Fruit fly (Drosophila melanogaster) whole organism, embryonic: ENCODE results near the gene drn.

Experiments used
- B-H1 ChIP-seq: fragments of 200-800 bp; sonication (Bioruptor generic); IDR thresholded peaks from 3 replicates; pipeline ENCODE4 v1.3.6; 2022; ENCODE audit warnings: missing biosample characterization, missing genetic modification characterization
- CG10147 ChIP-seq: fragments of 200-800 bp; sonication (Bioruptor generic); optimal IDR thresholded peaks from 2 replicates; lab custom pipeline; 2019; ENCODE audit warnings: missing biosample characterization, mild to moderate bottlenecking, missing genetic modification characterization, moderate library complexity
- CG10321 ChIP-seq: fragments of 200-800 bp; sonication (Bioruptor generic); IDR thresholded peaks from 2 replicates; pipeline ENCODE4 v1.3.6; 2022; ENCODE audit warnings: missing biosample characterization, missing genetic modification characterization
- CG11093 ChIP-seq: fragments of 200-800 bp; sonication (Bioruptor generic); IDR thresholded peaks from 3 replicates; pipeline ENCODE4 v1.3.6; 2022; ENCODE audit warnings: missing biosample characterization, missing genetic modification characterization
- CG13287 ChIP-seq: fragments of 200-800 bp; sonication (Bioruptor generic); IDR thresholded peaks from 2 replicates; pipeline ENCODE4 v1.3.6; 2022; ENCODE audit warnings: missing biosample characterization, missing genetic modification characterization; ENCODE audit not compliant: partially characterized antibody
- CG1529 ChIP-seq: fragments of 200-800 bp; sonication (Bioruptor generic); optimal IDR thresholded peaks from 3 replicates; lab custom pipeline; 2018; ENCODE audit warnings: missing biosample characterization, missing genetic modification characterization
- CG1647 ChIP-seq: fragments of 200-800 bp; sonication (Bioruptor generic); optimal IDR thresholded peaks from 3 replicates; lab custom pipeline; 2016; ENCODE audit warnings: missing biosample characterization, missing genetic modification characterization
- CG17829 ChIP-seq: fragments of 200-800 bp; optimal IDR thresholded peaks from 2 replicates; lab custom pipeline; 2019; ENCODE audit warnings: missing biosample characterization, mild to moderate bottlenecking, missing genetic modification characterization, moderate library complexity
- CG1832 ChIP-seq: fragments of 200-800 bp; sonication (Bioruptor generic); optimal IDR thresholded peaks from 2 replicates; lab custom pipeline; 2017; ENCODE audit warnings: missing biosample characterization, mild to moderate bottlenecking, missing genetic modification characterization, inconsistent platforms
- CG18476 ChIP-seq: fragments of 200-800 bp; sonication (Bioruptor generic); optimal IDR thresholded peaks from 2 replicates; lab custom pipeline; 2016; ENCODE audit warnings: missing biosample characterization, mild to moderate bottlenecking, missing genetic modification characterization
- CG2199 ChIP-seq: fragments of 200-800 bp; sonication (Bioruptor generic); IDR thresholded peaks from 3 replicates; pipeline ENCODE4 v1.3.6; 2022; ENCODE audit warnings: missing biosample characterization, missing genetic modification characterization
- CG2712 ChIP-seq: fragments of 200-800 bp; optimal IDR thresholded peaks from 3 replicates; lab custom pipeline; 2019; ENCODE audit warnings: missing biosample characterization, mild to moderate bottlenecking, missing genetic modification characterization, moderate library complexity
- CG31388 ChIP-seq: fragments of 200-800 bp; sonication (Bioruptor generic); optimal IDR thresholded peaks from 2 replicates; lab custom pipeline; 2016; ENCODE audit warnings: missing biosample characterization, missing genetic modification characterization
- CG5180 ChIP-seq: fragments of 200-800 bp; sonication (Bioruptor generic); optimal IDR thresholded peaks from 3 replicates; lab custom pipeline; 2017; ENCODE audit warnings: missing biosample characterization, missing genetic modification characterization, mild to moderate bottlenecking, moderate library complexity, missing genetic modification reagents
- CG5953 ChIP-seq: fragments of 200-800 bp; sonication (Bioruptor generic); IDR thresholded peaks from 2 replicates; pipeline ENCODE4 v1.3.6; 2022; ENCODE audit warnings: missing biosample characterization, missing genetic modification characterization
- CG6272 ChIP-seq: fragments of 200-800 bp; sonication (Bioruptor generic); IDR thresholded peaks from 2 replicates; pipeline ENCODE4 v1.3.6; 2022; ENCODE audit warnings: missing biosample characterization, missing genetic modification characterization
- CTCF ChIP-seq: fragments of 200-800 bp; sonication (Bioruptor generic); optimal IDR thresholded peaks from 2 replicates; lab custom pipeline; 2017; ENCODE audit warnings: missing biosample characterization, mild to moderate bottlenecking, missing genetic modification characterization, moderate library complexity
- Camta ChIP-seq: fragments of 200-800 bp; sonication (Bioruptor generic); optimal IDR thresholded peaks from 2 replicates; lab custom pipeline; 2016; ENCODE audit warnings: missing biosample characterization, missing genetic modification characterization
- CkIIα-i1 ChIP-seq: fragments of 200-800 bp; sonication (Bioruptor generic); IDR thresholded peaks from 2 replicates; pipeline ENCODE4 v1.3.6; 2022; ENCODE audit warnings: missing biosample characterization, missing genetic modification characterization
- H15 ChIP-seq: fragments of 200-800 bp; sonication (Bioruptor generic); IDR thresholded peaks from 3 replicates; pipeline ENCODE4 v1.3.6; 2022; ENCODE audit warnings: missing biosample characterization, missing genetic modification characterization
- Hey ChIP-seq: fragments of 200-800 bp; sonication (Bioruptor generic); optimal IDR thresholded peaks from 3 replicates; lab custom pipeline; 2018; ENCODE audit warnings: missing biosample characterization, mild to moderate bottlenecking, missing genetic modification characterization
- HmgZ ChIP-seq: fragments of 200-800 bp; sonication (Bioruptor generic); optimal IDR thresholded peaks from 2 replicates; lab custom pipeline; 2018; ENCODE audit warnings: missing biosample characterization, mild to moderate bottlenecking, missing genetic modification characterization
- Oaz ChIP-seq: fragments of 200-800 bp; sonication (Bioruptor generic); IDR thresholded peaks from 2 replicates; pipeline ENCODE4 v1.3.6; 2022; ENCODE audit warnings: missing biosample characterization, missing genetic modification characterization
- PHDP ChIP-seq: fragments of 200-800 bp; sonication (Bioruptor generic); optimal IDR thresholded peaks from 3 replicates; lab custom pipeline; 2018; ENCODE audit warnings: missing biosample characterization, mild to moderate bottlenecking, missing genetic modification characterization, moderate library complexity
- Rx ChIP-seq: fragments of 200-800 bp; sonication (Bioruptor generic); IDR thresholded peaks from 2 replicates; pipeline ENCODE4 v1.3.6; 2022; ENCODE audit warnings: missing biosample characterization, missing genetic modification characterization
- Sox102F ChIP-seq: fragments of 200-800 bp; sonication (Bioruptor generic); optimal IDR thresholded peaks from 2 replicates; lab custom pipeline; 2018; ENCODE audit warnings: missing biosample characterization, mild to moderate bottlenecking, missing genetic modification characterization, moderate library complexity
- Spps ChIP-seq: fragments of 200-800 bp; sonication (Bioruptor generic); optimal IDR thresholded peaks from 2 replicates; lab custom pipeline; 2018; ENCODE audit warnings: missing biosample characterization, mild to moderate bottlenecking, missing genetic modification characterization
- ab ChIP-seq: fragments of 200-800 bp; sonication (Bioruptor generic); optimal IDR thresholded peaks from 2 replicates; lab custom pipeline; 2016; ENCODE audit warnings: missing biosample characterization, missing genetic modification characterization
- al ChIP-seq: fragments of 200-800 bp; sonication (Bioruptor generic); IDR thresholded peaks from 2 replicates; pipeline ENCODE4 v1.3.6; 2022; ENCODE audit warnings: missing biosample characterization, missing genetic modification characterization
- az2 ChIP-seq: fragments of 200-800 bp; sonication (Bioruptor generic); optimal IDR thresholded peaks from 3 replicates; lab custom pipeline; 2016; ENCODE audit warnings: missing biosample characterization, missing genetic modification characterization
- bab2 ChIP-seq: fragments of 200-800 bp; sonication (Bioruptor generic); optimal IDR thresholded peaks from 2 replicates; lab custom pipeline; 2016; ENCODE audit warnings: missing biosample characterization, missing genetic modification characterization
- bigmax ChIP-seq: fragments of 200-800 bp; sonication (Bioruptor generic); optimal IDR thresholded peaks from 2 replicates; lab custom pipeline; 2018; ENCODE audit warnings: missing biosample characterization, mild to moderate bottlenecking, missing genetic modification characterization
- ci ChIP-seq: fragments of 200-800 bp; sonication (Bioruptor generic); IDR thresholded peaks from 3 replicates; pipeline ENCODE4 v1.3.6; 2022; ENCODE audit warnings: missing biosample characterization, missing genetic modification characterization
- crol ChIP-seq: fragments of 200-800 bp; sonication (Bioruptor generic); IDR thresholded peaks from 2 replicates; pipeline ENCODE4 v1.3.6; 2022; ENCODE audit warnings: missing biosample characterization, missing genetic modification characterization
- dmrt99B ChIP-seq: fragments of 200-800 bp; sonication (Bioruptor generic); optimal IDR thresholded peaks from 2 replicates; lab custom pipeline; 2018; ENCODE audit warnings: missing biosample characterization, mild to moderate bottlenecking, missing genetic modification characterization, moderate library complexity
- ems ChIP-seq: fragments of 200-800 bp; sonication (Bioruptor generic); optimal IDR thresholded peaks from 3 replicates; lab custom pipeline; 2016; ENCODE audit warnings: missing biosample characterization, missing genetic modification characterization
- ewg ChIP-seq: fragments of 200-800 bp; sonication (Bioruptor generic); optimal IDR thresholded peaks from 3 replicates; lab custom pipeline; 2017; ENCODE audit warnings: mild to moderate bottlenecking, missing biosample characterization, missing genetic modification reagents, missing genetic modification characterization
- eyg ChIP-seq: fragments of 200-800 bp; sonication (Bioruptor generic); optimal IDR thresholded peaks from 3 replicates; lab custom pipeline; 2016; ENCODE audit warnings: missing biosample characterization, missing genetic modification characterization
- gem ChIP-seq: fragments of 200-800 bp; sonication (Bioruptor generic); optimal IDR thresholded peaks from 2 replicates; lab custom pipeline; 2019; ENCODE audit warnings: missing biosample characterization, mild to moderate bottlenecking, missing genetic modification characterization, moderate library complexity
- hth ChIP-seq: fragments of >200 bp; optimal IDR thresholded peaks from 2 replicates; lab custom pipeline; 2017; ENCODE audit warnings: inconsistent platforms
- ind ChIP-seq: fragments of 200-800 bp; sonication (Bioruptor generic); optimal IDR thresholded peaks from 3 replicates; lab custom pipeline; 2016; ENCODE audit warnings: missing biosample characterization, missing genetic modification characterization
- mld ChIP-seq: fragments of 200-800 bp; sonication (Bioruptor generic); IDR thresholded peaks from 3 replicates; pipeline ENCODE4 v1.3.6; 2022; ENCODE audit warnings: missing biosample characterization, missing genetic modification characterization; ENCODE audit not compliant: partially characterized antibody
- nerfin-1 ChIP-seq: fragments of 200-800 bp; sonication (Bioruptor generic); optimal IDR thresholded peaks from 3 replicates; lab custom pipeline; 2019; ENCODE audit warnings: missing biosample characterization, mild to moderate bottlenecking, missing genetic modification characterization, moderate library complexity
- nerfin-2 ChIP-seq: fragments of 200-800 bp; sonication (Bioruptor generic); IDR thresholded peaks from 2 replicates; pipeline ENCODE4 v1.3.6; 2022; ENCODE audit warnings: missing biosample characterization, missing genetic modification characterization; ENCODE audit not compliant: partially characterized antibody
- org-1 ChIP-seq: fragments of 200-800 bp; sonication (Bioruptor generic); optimal IDR thresholded peaks from 2 replicates; lab custom pipeline; 2017; ENCODE audit warnings: missing biosample characterization, missing genetic modification characterization
- p53 ChIP-seq: fragments of 200-800 bp; sonication (Bioruptor generic); optimal IDR thresholded peaks from 2 replicates; lab custom pipeline; 2016; ENCODE audit warnings: missing biosample characterization, missing genetic modification characterization
- phol ChIP-seq: fragments of 200-800 bp; sonication (Bioruptor generic); optimal IDR thresholded peaks from 3 replicates; lab custom pipeline; 2018; ENCODE audit warnings: missing biosample characterization, mild to moderate bottlenecking, missing genetic modification characterization, moderate library complexity
- row ChIP-seq: fragments of 200-800 bp; sonication (Bioruptor generic); IDR thresholded peaks from 3 replicates; pipeline ENCODE4 v1.3.6; 2022; ENCODE audit warnings: missing biosample characterization, missing genetic modification characterization
- sens-2 ChIP-seq: fragments of 200-800 bp; sonication (Bioruptor generic); IDR thresholded peaks from 2 replicates; pipeline ENCODE4 v1.3.6; 2022; ENCODE audit warnings: missing biosample characterization, missing genetic modification characterization
- tup ChIP-seq: fragments of 200-800 bp; sonication (Bioruptor generic); optimal IDR thresholded peaks from 2 replicates; lab custom pipeline; 2016; ENCODE audit warnings: missing biosample characterization, mild to moderate bottlenecking, missing genetic modification characterization, moderate library complexity
- zen ChIP-seq: fragments of 200-800 bp; sonication (Bioruptor generic); optimal IDR thresholded peaks from 3 replicates; lab custom pipeline; 2018; ENCODE audit warnings: missing biosample characterization, mild to moderate bottlenecking, missing genetic modification characterization, moderate library complexity
- zfh1 ChIP-seq: fragments of 200-800 bp; sonication (Bioruptor generic); IDR thresholded peaks from 3 replicates; pipeline ENCODE4 v1.3.6; 2022; ENCODE audit warnings: missing biosample characterization, missing genetic modification characterization

drn gene

dm6 chr3R:9370413-9370812 lies 30.4 kb downstream of the drn start (continued):
- TF ChIP-seq CG11093 (GFP tag; lab: Robert Waterston, UW), result no peak
- no peak for TF ChIP-seq p53
- TF ChIP-seq CG13287 (GFP tag; lab: Robert Waterston, UW), result no peak
- no peak for TF ChIP-seq hth (lab: Kevin White, UChicago)
- peak; percentile 85 for TF ChIP-seq row (GFP tag; lab: Robert Waterston, UW)
- TF ChIP-seq CG2199 (GFP tag; lab: Robert Waterston, UW), result no peak
- TF ChIP-seq CkIIα-i1 (GFP tag; lab: Robert Waterston, UW), result no peak
- peak; percentile 17 for TF ChIP-seq bab2
- TF ChIP-seq gem, result peak; percentile 75
- TF ChIP-seq ems (GFP tag; lab: Kevin White, UChicago), result no peak
- TF ChIP-seq ind (GFP tag; lab: Kevin White, UChicago), result peak; percentile 49
- no peak for TF ChIP-seq CG18476
- TF ChIP-seq zen, result no peak
- no peak for TF ChIP-seq CG31388
- TF ChIP-seq tup (GFP tag; lab: Kevin White, UChicago), result no peak
- peak; percentile 31 for TF ChIP-seq CG1647 (GFP tag; lab: Kevin White, UChicago)
- peak; percentile 45 for TF ChIP-seq CG2712 (tag; lab: Kevin White, UChicago)
- TF ChIP-seq CTCF (GFP tag; lab: Kevin White, UChicago), result no peak
- no peak for TF ChIP-seq CG1832 (GFP tag; lab: Kevin White, UChicago)
- no peak for TF ChIP-seq Rx (GFP tag; lab: Robert Waterston, UW)
- 0 out of 3 replicates have a peak, but pooled peaks have one; percentile 46 for TF ChIP-seq ci
- no peak for TF ChIP-seq nerfin-2 (GFP tag; lab: Robert Waterston, UW)
- no peak for TF ChIP-seq bigmax (GFP tag; lab: Kevin White, UChicago)
- peak; percentile 5 for TF ChIP-seq CG17829 (tag; lab: Kevin White, UChicago)
- TF ChIP-seq crol (GFP tag; lab: Robert Waterston, UW), result no peak
- no peak for TF ChIP-seq Hey (tag; lab: Kevin White, UChicago)
- TF ChIP-seq CG1529, result no peak
- TF ChIP-seq Sox102F (GFP tag; lab: Kevin White, UChicago), result peak; percentile 71
- peak; percentile 2 for TF ChIP-seq CG5180 (GFP tag; lab: Kevin White, UChicago)
- peak; percentile 69 for TF ChIP-seq PHDP
- TF ChIP-seq Oaz, result peak; percentile 31; the same call in 1 of the 2 replicates
- TF ChIP-seq CG5953 (GFP tag; lab: Robert Waterston, UW), result 0 out of 2 replicates have a peak, but pooled peaks have one; percentile 8
- TF ChIP-seq CG10321 (GFP tag; lab: Robert Waterston, UW), result no peak
- no peak for TF ChIP-seq eyg
- TF ChIP-seq dmrt99B (tag; lab: Kevin White, UChicago), result peak; percentile 68
- peak; percentile 38; the same call in 1 of the 3 replicates for TF ChIP-seq B-H1
- no peak for TF ChIP-seq mld (GFP tag; lab: Robert Waterston, UW)
- TF ChIP-seq nerfin-1 (tag; lab: Kevin White, UChicago), result no peak
- TF ChIP-seq org-1 (GFP tag; lab: Kevin White, UChicago), result peak; percentile 23
- no peak for TF ChIP-seq sens-2 (GFP tag; lab: Robert Waterston, UW)
- peak; percentile 26 for TF ChIP-seq Camta (GFP tag; lab: Kevin White, UChicago)
- TF ChIP-seq al (GFP tag; lab: Robert Waterston, UW), result peak; percentile 52; the same call in 1 of the 2 replicates
- no peak for TF ChIP-seq H15 (GFP tag; lab: Robert Waterston, UW)
- TF ChIP-seq HmgZ, result peak; percentile 34
- no peak for TF ChIP-seq ewg (GFP tag; lab: Kevin White, UChicago)
- peak; percentile 35; the same call in 1 of the 3 replicates for TF ChIP-seq zfh1 (GFP tag; lab: Robert Waterston, UW)
- no peak for TF ChIP-seq Spps (tag; lab: Kevin White, UChicago)
- 0 out of 2 replicates have a peak, but pooled peaks have one; percentile 19 for TF ChIP-seq CG6272 (GFP tag; lab: Robert Waterston, UW)
- TF ChIP-seq ab (GFP tag; lab: Kevin White, UChicago), result no peak
- TF ChIP-seq phol, result peak; percentile 44
- peak; percentile 34 for TF ChIP-seq CG10147
- peak; percentile 28 for TF ChIP-seq az2
